Worm (Caenorhabditis elegans) whole organism, mixed stage, embryonic: ENCODE data around the gene daf-22.

ENCODE experiments used
- M03D4.4 ChIP-seq: sonication (generic microtip); optimal IDR thresholded peaks from 2 replicates; lab custom pipeline; 2017; ENCODE audit warnings: mild to moderate bottlenecking, missing genetic modification characterization, missing compliant biosample characterization
- bed-3 ChIP-seq: fragments of 200-800 bp; sonication (Bioruptor generic); optimal IDR thresholded peaks from 3 replicates; lab custom pipeline; 2018; ENCODE audit warnings: mild to moderate bottlenecking, missing genetic modification characterization, moderate library complexity, missing compliant biosample characterization
- blmp-1 ChIP-seq: fragments of 150-350 bp; optimal IDR thresholded peaks from 2 replicates; lab custom pipeline; 2014; ENCODE audit warnings: missing biosample characterization, missing genetic modification characterization
- ceh-39 ChIP-seq: fragments of 150-350 bp; optimal IDR thresholded peaks from 2 replicates; lab custom pipeline; 2014; ENCODE audit warnings: missing biosample characterization, missing genetic modification characterization
- ceh-43 ChIP-seq: fragments of 200-800 bp; sonication (Bioruptor generic); optimal IDR thresholded peaks from 2 replicates; lab custom pipeline; 2018; ENCODE audit warnings: mild to moderate bottlenecking, missing genetic modification characterization, moderate library complexity, missing compliant biosample characterization
- ceh-83 ChIP-seq: fragments of 200-800 bp; sonication (Bioruptor generic); optimal IDR thresholded peaks from 2 replicates; lab custom pipeline; 2018; ENCODE audit warnings: mild to moderate bottlenecking, missing genetic modification characterization, missing compliant biosample characterization
- ces-1 ChIP-seq: fragments of 150-350 bp; optimal IDR thresholded peaks from 2 replicates; lab custom pipeline; 2014; ENCODE audit warnings: missing biosample characterization, missing genetic modification reagents, missing genetic modification characterization
- cnd-1 ChIP-seq: fragments of 200-800 bp; sonication (Bioruptor generic); optimal IDR thresholded peaks from 2 replicates; lab custom pipeline; 2018; ENCODE audit warnings: mild to moderate bottlenecking, missing genetic modification characterization, missing compliant biosample characterization
- drap-1 ChIP-seq: fragments of 200-800 bp; sonication (Bioruptor generic); optimal IDR thresholded peaks from 3 replicates; lab custom pipeline; 2018; ENCODE audit warnings: mild to moderate bottlenecking, missing genetic modification characterization, missing compliant biosample characterization
- elt-1 ChIP-seq: sonication (generic microtip); optimal IDR thresholded peaks from 2 replicates; lab custom pipeline; 2017; ENCODE audit warnings: missing genetic modification characterization, mild to moderate bottlenecking, missing compliant biosample characterization, antibody characterized with exemption, moderate library complexity, borderline replicate concordance; ENCODE audit not compliant: insufficient read depth
- elt-3 ChIP-seq: fragments of 150-350 bp; optimal IDR thresholded peaks from 2 replicates; lab custom pipeline; 2014; ENCODE audit warnings: missing biosample characterization, missing genetic modification characterization
- flh-1 ChIP-seq: fragments of 200-800 bp; sonication (Bioruptor generic); optimal IDR thresholded peaks from 2 replicates; lab custom pipeline; 2018; ENCODE audit warnings: mild to moderate bottlenecking, missing genetic modification characterization, moderate library complexity, missing compliant biosample characterization
- ham-2 ChIP-seq: fragments of 200-800 bp; sonication (Bioruptor generic); optimal IDR thresholded peaks from 2 replicates; lab custom pipeline; 2018; ENCODE audit warnings: mild to moderate bottlenecking, missing genetic modification characterization, missing compliant biosample characterization
- hlh-1 ChIP-seq: fragments of 150-350 bp; optimal IDR thresholded peaks from 2 replicates; lab custom pipeline; 2014; ENCODE audit warnings: missing biosample characterization, missing genetic modification reagents, missing genetic modification characterization
- lin-13 ChIP-seq: fragments of 150-350 bp; optimal IDR thresholded peaks from 2 replicates; lab custom pipeline; 2014; ENCODE audit warnings: missing biosample characterization, missing genetic modification characterization
- lin-32 ChIP-seq: fragments of 200-800 bp; sonication (Bioruptor generic); optimal IDR thresholded peaks from 2 replicates; lab custom pipeline; 2018; ENCODE audit warnings: mild to moderate bottlenecking, missing genetic modification characterization, missing compliant biosample characterization
- lsy-2 ChIP-seq: fragments of 150-350 bp; optimal IDR thresholded peaks from 2 replicates; lab custom pipeline; 2014; ENCODE audit warnings: missing biosample characterization, missing genetic modification characterization
- mab-5 ChIP-seq: fragments of 150-350 bp; optimal IDR thresholded peaks from 2 replicates; lab custom pipeline; 2014; ENCODE audit warnings: missing biosample characterization, missing genetic modification characterization
- mep-1 ChIP-seq: fragments of 150-350 bp; optimal IDR thresholded peaks from 2 replicates; lab custom pipeline; 2017; ENCODE audit warnings: missing biosample characterization, missing genetic modification reagents, missing genetic modification characterization, inconsistent platforms
- mls-2 ChIP-seq: sonication (generic microtip); optimal IDR thresholded peaks from 2 replicates; lab custom pipeline; 2016; ENCODE audit warnings: mild to moderate bottlenecking, missing genetic modification characterization, moderate library complexity, missing compliant biosample characterization
- nhr-12 ChIP-seq: fragments of 150-350 bp; optimal IDR thresholded peaks from 2 replicates; lab custom pipeline; 2014; ENCODE audit warnings: missing biosample characterization, missing genetic modification characterization
- nhr-2 ChIP-seq: fragments of 150-350 bp; optimal IDR thresholded peaks from 2 replicates; lab custom pipeline; 2014; ENCODE audit warnings: missing biosample characterization, missing genetic modification characterization
- nhr-237 ChIP-seq: fragments of 150-350 bp; optimal IDR thresholded peaks from 2 replicates; lab custom pipeline; 2014; ENCODE audit warnings: missing biosample characterization, missing genetic modification characterization
- nhr-28 ChIP-seq: fragments of 150-350 bp; optimal IDR thresholded peaks from 2 replicates; lab custom pipeline; 2014; ENCODE audit warnings: missing biosample characterization, missing genetic modification characterization
- nhr-76 ChIP-seq: sonication (generic microtip); optimal IDR thresholded peaks from 2 replicates; lab custom pipeline; 2017; ENCODE audit warnings: missing biosample characterization, missing genetic modification characterization
- pha-4 ChIP-seq: fragments of 150-350 bp; optimal IDR thresholded peaks from 2 replicates; lab custom pipeline; 2018; ENCODE audit warnings: missing biosample characterization, missing genetic modification reagents, missing genetic modification characterization
- sem-2 ChIP-seq: fragments of 200-800 bp; sonication (Bioruptor generic); optimal IDR thresholded peaks from 2 replicates; lab custom pipeline; 2018; ENCODE audit warnings: mild to moderate bottlenecking, missing genetic modification characterization, missing compliant biosample characterization
- snpc-4 ChIP-seq: fragments of 150-350 bp; optimal IDR thresholded peaks from 2 replicates; lab custom pipeline; 2014; ENCODE audit warnings: missing biosample characterization, missing genetic modification characterization
- sptf-1 ChIP-seq: sonication (generic microtip); optimal IDR thresholded peaks from 2 replicates; lab custom pipeline; 2017; ENCODE audit warnings: mild to moderate bottlenecking, missing genetic modification characterization, moderate library complexity, missing compliant biosample characterization
- tbx-8 ChIP-seq: fragments of 200-800 bp; sonication (Bioruptor generic); optimal IDR thresholded peaks from 2 replicates; lab custom pipeline; 2018; ENCODE audit warnings: mild to moderate bottlenecking, missing genetic modification characterization, moderate library complexity, missing compliant biosample characterization
- unc-120 ChIP-seq: sonication (generic microtip); optimal IDR thresholded peaks from 2 replicates; lab custom pipeline; 2017; ENCODE audit warnings: missing genetic modification characterization, missing compliant biosample characterization; ENCODE audit not compliant: poor library complexity, severe bottlenecking
- unc-39 ChIP-seq: fragments of 150-350 bp; optimal IDR thresholded peaks from 2 replicates; lab custom pipeline; 2014; ENCODE audit warnings: missing biosample characterization, missing genetic modification characterization
- unc-62 ChIP-seq: fragments of 150-350 bp; optimal IDR thresholded peaks from 2 replicates; lab custom pipeline; 2014; ENCODE audit warnings: missing biosample characterization, missing genetic modification reagents, missing genetic modification characterization
- zip-8 ChIP-seq: fragments of 150-350 bp; optimal IDR thresholded peaks from 2 replicates; lab custom pipeline; 2014; ENCODE audit warnings: missing biosample characterization, missing genetic modification characterization
- ztf-11 ChIP-seq: fragments of 150-350 bp; optimal IDR thresholded peaks from 2 replicates; lab custom pipeline; 2014; ENCODE audit warnings: missing biosample characterization, missing genetic modification characterization

Gene daf-22

ce11 chrII:12462244-12462643, 36.8 kb upstream of the daf-22 start, which contains the start of gene F15A4.2:
Gene F15A4.2, plus strand, starts transcription at chrII:12462544.
- TF ChIP-seq ceh-39 (tag; lab: Kevin White, UChicago) (peak; percentile 66), flh-1 (GFP tag; lab: Kevin White, UChicago) (no peak), lsy-2 (peak; percentile 12), zip-8 (peak; percentile 29)

- no peak for TF ChIP-seq mab-5 (tag; lab: Kevin White, UChicago)
- no peak for TF ChIP-seq sptf-1 (tag; lab: Kevin White, UChicago)
Measured at ce11 chrII:12460602-12461453, 35.3 kb upstream of the daf-22 start, which contains the start of gene tag-280. Gene tag-280, plus strand, starts transcription at chrII:12460652.

ce11 chrII:12459422-12459821, 33.9 kb upstream of the daf-22 start, which contains the start of gene tag-281:
Gene tag-281, plus strand, starts transcription at chrII:12459761.
- no peak for TF ChIP-seq nhr-28
- peak; percentile 82 for TF ChIP-seq lsy-2
- peak; percentile 37 for TF ChIP-seq ceh-39 (tag; lab: Kevin White, UChicago)
- TF ChIP-seq unc-62 (GFP tag; lab: Kevin White, UChicago): no peak
- no peak for TF ChIP-seq cnd-1 (tag; lab: Kevin White, UChicago)
- TF ChIP-seq snpc-4 (tag; lab: Kevin White, UChicago): no peak
- TF ChIP-seq mab-5 (tag; lab: Kevin White, UChicago): no peak
- no peak for TF ChIP-seq nhr-76 (tag; lab: Kevin White, UChicago)
- no peak for TF ChIP-seq sem-2 (GFP tag; lab: Kevin White, UChicago)
- TF ChIP-seq ceh-43: no peak
- TF ChIP-seq unc-120 (tag; lab: Kevin White, UChicago): no peak
- TF ChIP-seq mep-1 (tag; lab: Kevin White, UChicago): peak; percentile 72
- no peak for TF ChIP-seq unc-39
- no peak for TF ChIP-seq blmp-1 (tag; lab: Kevin White, UChicago)
- no peak for TF ChIP-seq tbx-8 (GFP tag; lab: Kevin White, UChicago)
- TF ChIP-seq lin-32 (GFP tag; lab: Kevin White, UChicago): no peak
- peak; percentile 25 for TF ChIP-seq sptf-1 (tag; lab: Kevin White, UChicago)
- TF ChIP-seq pha-4 (tag; lab: Kevin White, UChicago): peak; percentile 17
- TF ChIP-seq ces-1 (GFP tag; lab: Kevin White, UChicago): peak; percentile 70
- no peak for TF ChIP-seq hlh-1 (tag; lab: Kevin White, UChicago)
- no peak for TF ChIP-seq ztf-11
- peak; percentile 38 for TF ChIP-seq nhr-2 (tag; lab: Kevin White, UChicago)
- no peak for TF ChIP-seq M03D4.4
- TF ChIP-seq elt-3 (tag; lab: Kevin White, UChicago): no peak
- TF ChIP-seq bed-3 (GFP tag; lab: Kevin White, UChicago): no peak
- peak; percentile 54 for TF ChIP-seq nhr-237 (tag; lab: Kevin White, UChicago)
- no peak for TF ChIP-seq zip-8
- no peak for TF ChIP-seq elt-1 (tag; lab: Kevin White, UChicago)
- TF ChIP-seq flh-1 (GFP tag; lab: Kevin White, UChicago): no peak
- no peak for TF ChIP-seq mls-2 (tag; lab: Kevin White, UChicago)
- TF ChIP-seq ham-2 (GFP tag; lab: Kevin White, UChicago): no peak
- TF ChIP-seq nhr-12 (tag; lab: Kevin White, UChicago): no peak
- TF ChIP-seq lin-13 (tag; lab: Kevin White, UChicago): peak; percentile 9
- TF ChIP-seq drap-1: no peak
- no peak for TF ChIP-seq ceh-83 (GFP tag; lab: Kevin White, UChicago)
